5 fruit fly cellular contexts compared by ENCODE assay signal in genomic region chr3R:30208766-30209484, dm6.
A peak's percentile ranks its signal among the peaks of the same experiment; 100 is the strongest.
TF ChIP-seq lines count a peak whose summit lies in the region.

TSS of gene RpS7 (minus strand) at chr3R:30209020.

TF ChIP-seq in whole organism, adult, 20 proteins besides CTCF, POLR2A, EP300 and RAD21 (continued from another document):
- peak; percentile 62 for TF ChIP-seq Clk (GFP tag; optimal IDR thresholded peaks at IDR 0.05; lab: Kevin White, UChicago)
- TF ChIP-seq CG7045 (GFP tag; optimal IDR thresholded peaks at IDR 0.05; lab: Kevin White, UChicago), result peak; percentile 67

TF ChIP-seq in whole organism, embryonic, 481 proteins besides CTCF, POLR2A, EP300 and RAD21 (continued from another document and continues in another):
- TF ChIP-seq CG42726 (GFP tag; IDR thresholded peaks at IDR 0.05; lab: Robert Waterston, UW; ENCODE audit: partially characterized antibody) (peak; percentile 91), CG8290 (GFP tag; optimal IDR thresholded peaks at IDR 0.05; lab: Kevin White, UChicago) (peak; percentile 27), CG8290 (tag; optimal IDR thresholded peaks at IDR 0.05; lab: Kevin White, UChicago) (peak; percentile 8 to 79), Aef1 (GFP tag; IDR thresholded peaks at IDR 0.05; lab: Robert Waterston, UW) (peak; percentile 48; the same call in 2 of the 3 replicates), B-H1 (GFP tag; IDR thresholded peaks at IDR 0.05; lab: Robert Waterston, UW) (peak; percentile 45; the same call in 2 of the 3 replicates), CG13624 (GFP tag; optimal IDR thresholded peaks at IDR 0.05; lab: Kevin White, UChicago) (peak; percentile 44), Hr3 (GFP tag; optimal IDR thresholded peaks at IDR 0.05; lab: Kevin White, UChicago) (peak; percentile 38), hbn (GFP tag; IDR thresholded peaks at IDR 0.05; lab: Robert Waterston, UW; ENCODE audit: partially characterized antibody) (peak; percentile 89), CG7556 (GFP tag; optimal IDR thresholded peaks at IDR 0.05; lab: Kevin White, UChicago) (peak; percentile 66), ci (GFP tag; IDR thresholded peaks at IDR 0.05; lab: Robert Waterston, UW) (peak; percentile 93), CG31365 (tag; optimal IDR thresholded peaks at IDR 0.05; lab: Kevin White, UChicago) (peak; percentile 76), jumu (GFP tag; optimal IDR thresholded peaks at IDR 0.05; lab: Kevin White, UChicago) (peak; percentile 34), p53 (GFP tag; optimal IDR thresholded peaks at IDR 0.05; lab: Kevin White, UChicago) (no peak), Trl (optimal IDR thresholded peaks at IDR 0.05; lab: Kevin White, UChicago) (no peak), Trl (GFP tag; optimal IDR thresholded peaks at IDR 0.05; lab: Kevin White, UChicago) (peak; percentile 24), mld (GFP tag; IDR thresholded peaks at IDR 0.05; lab: Robert Waterston, UW; ENCODE audit: partially characterized antibody) (peak; percentile 89), schlank (tag; optimal IDR thresholded peaks at IDR 0.05; lab: Kevin White, UChicago) (peak; percentile 78), CG7963 (GFP tag; IDR thresholded peaks at IDR 0.05; lab: Robert Waterston, UW; ENCODE audit: partially characterized antibody) (peak; percentile 88), Dp (GFP tag; optimal IDR thresholded peaks at IDR 0.05; lab: Kevin White, UChicago) (peak; percentile 48), kni (GFP tag; optimal IDR thresholded peaks at IDR 0.05; lab: Kevin White, UChicago) (peak; percentile 82), ftz-f1 (GFP tag; optimal IDR thresholded peaks at IDR 0.05; lab: Kevin White, UChicago) (no peak), z (GFP tag; IDR thresholded peaks at IDR 0.05; lab: Robert Waterston, UW) (peak; percentile 63; the same call in 2 of the 3 replicates), seq (GFP tag; IDR thresholded peaks at IDR 0.05; lab: Robert Waterston, UW) (peak; percentile 50), Dll (GFP tag; IDR thresholded peaks at IDR 0.05; lab: Robert Waterston, UW; ENCODE audit: partially characterized antibody) (peak; percentile 99), dimm (GFP tag; IDR thresholded peaks at IDR 0.05; lab: Robert Waterston, UW) (peak; percentile 18; the same call in 1 of the 2 replicates), br (optimal IDR thresholded peaks at IDR 0.05; lab: Kevin White, UChicago) (no peak), CG7987 (GFP tag; optimal IDR thresholded peaks at IDR 0.05; lab: Kevin White, UChicago) (peak; percentile 93), lbe (GFP tag; optimal IDR thresholded peaks at IDR 0.05; lab: Kevin White, UChicago) (peak; percentile 75), lab (GFP tag; optimal IDR thresholded peaks at IDR 0.05; lab: Kevin White, UChicago) (peak; percentile 89), Six4 (GFP tag; optimal IDR thresholded peaks at IDR 0.05; lab: Kevin White, UChicago) (peak; percentile 23)

TF ChIP-seq in whole organism, prepupa, 60 proteins besides CTCF, POLR2A, EP300 and RAD21 (continued from another document and continues in another):
- TF ChIP-seq vri (GFP tag; optimal IDR thresholded peaks at IDR 0.05; lab: Kevin White, UChicago) (peak; percentile 62), CG32006 (GFP tag; optimal IDR thresholded peaks at IDR 0.05; lab: Kevin White, UChicago) (no peak), CG8319 (GFP tag; optimal IDR thresholded peaks at IDR 0.05; lab: Kevin White, UChicago) (peak; percentile 61), ss (GFP tag; optimal IDR thresholded peaks at IDR 0.05; lab: Kevin White, UChicago) (peak; percentile 75 to 80), Sox15 (GFP tag; optimal IDR thresholded peaks at IDR 0.05; lab: Kevin White, UChicago) (no peak), CG10669 (GFP tag; optimal IDR thresholded peaks at IDR 0.05; lab: Kevin White, UChicago) (peak; percentile 63), CG16779 (tag; optimal IDR thresholded peaks at IDR 0.05; lab: Kevin White, UChicago) (peak; percentile 70), Smox (GFP tag; optimal IDR thresholded peaks at IDR 0.05; lab: Kevin White, UChicago) (peak; percentile 46), lz (GFP tag; optimal IDR thresholded peaks at IDR 0.05; lab: Kevin White, UChicago) (peak; percentile 57), CG8119 (GFP tag; IDR thresholded peaks at IDR 0.05; lab: Robert Waterston, UW) (peak; percentile 42; the same call in 2 of the 3 replicates), Eip93F (GFP tag; optimal IDR thresholded peaks at IDR 0.05; lab: Kevin White, UChicago) (no peak), CG3919 (GFP tag; optimal IDR thresholded peaks at IDR 0.05; lab: Kevin White, UChicago) (peak; percentile 80), fkh (GFP tag; optimal IDR thresholded peaks at IDR 0.05; lab: Kevin White, UChicago) (peak; percentile 29), CG15336 (GFP tag; IDR thresholded peaks at IDR 0.05; lab: Robert Waterston, UW) (no peak; the same call in 1 of the 2 replicates), Sox102F (GFP tag; optimal IDR thresholded peaks at IDR 0.05; lab: Kevin White, UChicago) (peak; percentile 73), net (GFP tag; optimal IDR thresholded peaks at IDR 0.05; lab: Kevin White, UChicago) (peak; percentile 75), CG11294 (GFP tag; IDR thresholded peaks at IDR 0.05; lab: Robert Waterston, UW) (no peak), Blimp-1 (GFP tag; optimal IDR thresholded peaks at IDR 0.05; lab: Kevin White, UChicago) (peak; percentile 49), Met (GFP tag; optimal IDR thresholded peaks at IDR 0.05; lab: Kevin White, UChicago) (peak; percentile 59), Sox14 (GFP tag; optimal IDR thresholded peaks at IDR 0.05; lab: Kevin White, UChicago) (peak; percentile 30), acj6 (GFP tag; optimal IDR thresholded peaks at IDR 0.05; lab: Kevin White, UChicago) (peak; percentile 46), svp (GFP tag; lab: Kevin White, UChicago) (peak; percentile 84), Ets96B (tag; optimal IDR thresholded peaks at IDR 0.05; lab: Kevin White, UChicago) (peak; percentile 39), topi (GFP tag; optimal IDR thresholded peaks at IDR 0.05; lab: Kevin White, UChicago) (peak; percentile 73), achi (GFP tag; optimal IDR thresholded peaks at IDR 0.05; lab: Kevin White, UChicago) (peak; percentile 80), CG6163 (GFP tag; IDR thresholded peaks at IDR 0.05; lab: Robert Waterston, UW) (peak; percentile 69), fd85E (GFP tag; optimal IDR thresholded peaks at IDR 0.05; lab: Kevin White, UChicago) (peak; percentile 57), CG6808 (GFP tag; optimal IDR thresholded peaks at IDR 0.05; lab: Kevin White, UChicago) (peak; percentile 72), CG1621 (tag; optimal IDR thresholded peaks at IDR 0.05; lab: Kevin White, UChicago) (peak; percentile 60), CG34406 (GFP tag; optimal IDR thresholded peaks at IDR 0.05; lab: Kevin White, UChicago) (peak; percentile 71), esn (GFP tag; optimal IDR thresholded peaks at IDR 0.05; lab: Kevin White, UChicago) (peak; percentile 68), cyc (GFP tag; optimal IDR thresholded peaks at IDR 0.05; lab: Kevin White, UChicago) (peak; percentile 42), fd59A (GFP tag; optimal IDR thresholded peaks at IDR 0.05; lab: Kevin White, UChicago) (no peak), CG4318 (GFP tag; optimal IDR thresholded peaks at IDR 0.05; lab: Kevin White, UChicago) (no peak)

TF ChIP-seq in whole organism, pupa, 21 proteins besides CTCF, POLR2A, EP300 and RAD21 (continued from another document):
- peak; percentile 60 for TF ChIP-seq Ets98B (GFP tag; IDR thresholded peaks at IDR 0.05; lab: Robert Waterston, UW)

TF ChIP-seq in whole organism, wandering third instar larva, 38 proteins besides CTCF, POLR2A, EP300 and RAD21 (continued from another document):
- TF ChIP-seq CG9705 (GFP tag; optimal IDR thresholded peaks at IDR 0.05; lab: Kevin White, UChicago) (peak; percentile 70), fru (GFP tag; optimal IDR thresholded peaks at IDR 0.05; lab: Kevin White, UChicago) (peak; percentile 55), Sp1 (GFP tag; optimal IDR thresholded peaks at IDR 0.05; lab: Kevin White, UChicago) (peak; percentile 77), Dif (GFP tag; optimal IDR thresholded peaks at IDR 0.05; lab: Kevin White, UChicago; ENCODE audit: partially characterized antibody) (no peak), Hr83 (GFP tag; optimal IDR thresholded peaks at IDR 0.05; lab: Kevin White, UChicago; ENCODE audit: poor library complexity, severe bottlenecking) (peak; percentile 82), CrebA (GFP tag; optimal IDR thresholded peaks at IDR 0.05; lab: Kevin White, UChicago; ENCODE audit: borderline replicate concordance) (no peak), tai (GFP tag; optimal IDR thresholded peaks at IDR 0.05; lab: Kevin White, UChicago) (no peak), Myc (optimal IDR thresholded peaks at IDR 0.05; lab: Kevin White, UChicago) (peak; percentile 53), Abd-B (GFP tag; optimal IDR thresholded peaks at IDR 0.05; lab: Kevin White, UChicago) (no peak), GATAd (GFP tag; optimal IDR thresholded peaks at IDR 0.05; lab: Kevin White, UChicago) (peak; percentile 45), pan (optimal IDR thresholded peaks at IDR 0.05; lab: Kevin White, UChicago) (no peak), rgr (GFP tag; optimal IDR thresholded peaks at IDR 0.05; lab: Kevin White, UChicago) (peak; percentile 69), HLH106 (tag; optimal IDR thresholded peaks at IDR 0.05; lab: Kevin White, UChicago) (peak; percentile 67), woc (GFP tag; optimal IDR thresholded peaks at IDR 0.05; lab: Kevin White, UChicago) (peak; percentile 29), sage (GFP tag; optimal IDR thresholded peaks at IDR 0.05; lab: Kevin White, UChicago) (no peak), Jra (GFP tag; optimal IDR thresholded peaks at IDR 0.05; lab: Kevin White, UChicago) (peak; percentile 34), OdsH (GFP tag; optimal IDR thresholded peaks at IDR 0.05; lab: Kevin White, UChicago) (peak; percentile 42)
